Worm (Caenorhabditis elegans) whole organism, L1 larva: ENCODE data around the gene K07C5.3.

ENCODE experiments used
- C04F5.9 ChIP-seq: sonication (generic microtip); optimal IDR thresholded peaks from 2 replicates; lab custom pipeline; 2016; ENCODE audit warnings: missing genetic modification characterization, missing compliant biosample characterization
- blmp-1 ChIP-seq: fragments of 150-350 bp; optimal IDR thresholded peaks from 2 replicates; lab custom pipeline; 2014; ENCODE audit warnings: missing biosample characterization, missing genetic modification characterization
- ceh-63 ChIP-seq: fragments of 200-800 bp; sonication (Bioruptor generic); optimal IDR thresholded peaks from 2 replicates; lab custom pipeline; 2018; ENCODE audit warnings: mild to moderate bottlenecking, missing genetic modification characterization, missing compliant biosample characterization
- dsc-1 ChIP-seq: sonication (generic microtip); optimal IDR thresholded peaks from 2 replicates; lab custom pipeline; 2016; ENCODE audit warnings: mild to moderate bottlenecking, missing genetic modification characterization, missing compliant biosample characterization
- efl-1 ChIP-seq, 4 experiments: fragments of 150-350 bp; optimal IDR thresholded peaks in 3 of 4; peaks in 1 of 4; 1 replicate in 1 of 4; 2 replicates in 3 of 4; lab custom pipeline; 2014; ENCODE audit warnings: missing biosample characterization in 2 of 4, missing genetic modification characterization in 2 of 4, missing genetic modification reagents in 2 of 4
- egl-13 ChIP-seq: sonication (generic microtip); optimal IDR thresholded peaks from 2 replicates; lab custom pipeline; 2016; ENCODE audit warnings: missing genotype, missing genetic modification reagents, missing genetic modification characterization, missing compliant biosample characterization
- elt-2 ChIP-seq: sonication (generic microtip); optimal IDR thresholded peaks from 2 replicates; lab custom pipeline; 2016; ENCODE audit warnings: missing genetic modification characterization, mild to moderate bottlenecking, inconsistent platforms, missing compliant biosample characterization, missing genetic modification reagents
- elt-3 ChIP-seq, 6 experiments: fragments of 150-350 bp in 1 of 6; sonication (generic microtip); optimal IDR thresholded peaks; 2 replicates each; lab custom pipeline; 2017 to 2018; ENCODE audit warnings: missing biosample characterization in 6 of 6, missing genetic modification characterization in 6 of 6, inconsistent platforms in 1 of 6
- ets-5 ChIP-seq: fragments of 200-800 bp; sonication (Bioruptor generic); IDR thresholded peaks from 2 replicates; pipeline ENCODE4 v1.3.6; 2022; ENCODE audit warnings: missing genetic modification characterization, missing compliant biosample characterization
- fkh-8 ChIP-seq: sonication (generic microtip); optimal IDR thresholded peaks from 2 replicates; lab custom pipeline; 2016; ENCODE audit warnings: mild to moderate bottlenecking, missing genetic modification characterization, missing compliant biosample characterization
- fos-1 ChIP-seq: fragments of 150-350 bp; optimal IDR thresholded peaks from 2 replicates; lab custom pipeline; 2014; ENCODE audit warnings: missing biosample characterization, missing genetic modification characterization
- grh-1 ChIP-seq: fragments of 200-800 bp; sonication (Bioruptor generic); IDR thresholded peaks from 2 replicates; pipeline ENCODE4 v1.3.6; 2022; ENCODE audit warnings: missing genetic modification reagents, missing genetic modification characterization, missing compliant biosample characterization
- hlh-4 ChIP-seq: sonication (generic microtip); optimal IDR thresholded peaks from 2 replicates; lab custom pipeline; 2016; ENCODE audit warnings: mild to moderate bottlenecking, missing genetic modification characterization, missing compliant biosample characterization
- irx-1 ChIP-seq: sonication (generic microtip); optimal IDR thresholded peaks from 2 replicates; lab custom pipeline; 2016; ENCODE audit warnings: missing genetic modification characterization, missing compliant biosample characterization
- lin-14 ChIP-seq: fragments of 200-800 bp; sonication (Bioruptor generic); optimal IDR thresholded peaks from 2 replicates; lab custom pipeline; 2018; ENCODE audit warnings: mild to moderate bottlenecking, missing genetic modification characterization, moderate library complexity, missing compliant biosample characterization
- lir-3 ChIP-seq: sonication (generic microtip); optimal IDR thresholded peaks from 2 replicates; lab custom pipeline; 2016; ENCODE audit warnings: mild to moderate bottlenecking, missing genetic modification characterization, moderate library complexity, missing compliant biosample characterization; ENCODE audit not compliant: poor library complexity
- mab-9 ChIP-seq: fragments of 200-800 bp; sonication (Bioruptor generic); IDR thresholded peaks from 2 replicates; pipeline ENCODE4 v1.3.6; 2022; ENCODE audit warnings: missing genetic modification reagents, missing genetic modification characterization, missing compliant biosample characterization
- mdl-1 ChIP-seq, 2 experiments: fragments of 150-350 bp; optimal IDR thresholded peaks; 2 replicates each; lab custom pipeline; 2014 to 2017; ENCODE audit warnings: missing biosample characterization in 2 of 2, missing genetic modification characterization in 2 of 2, inconsistent platforms in 1 of 2
- mep-1 ChIP-seq: fragments of 150-350 bp; optimal IDR thresholded peaks from 2 replicates; lab custom pipeline; 2014; ENCODE audit warnings: missing biosample characterization, missing genetic modification characterization
- nhr-19 ChIP-seq: fragments of 200-800 bp; sonication (Bioruptor generic); conservative IDR thresholded peaks from 2 replicates; pipeline ENCODE4 v1.3.6; 2022; ENCODE audit warnings: missing genetic modification characterization, missing compliant biosample characterization
- nhr-20 ChIP-seq: sonication (generic microtip); optimal IDR thresholded peaks from 2 replicates; lab custom pipeline; 2016; ENCODE audit warnings: mild to moderate bottlenecking, missing genetic modification characterization, missing compliant biosample characterization
- nhr-28 ChIP-seq: fragments of 150-350 bp; optimal IDR thresholded peaks from 2 replicates; lab custom pipeline; 2014; ENCODE audit warnings: missing biosample characterization, missing genetic modification characterization
- nhr-77 ChIP-seq: fragments of 150-350 bp; optimal IDR thresholded peaks from 2 replicates; lab custom pipeline; 2014; ENCODE audit warnings: missing biosample characterization, missing genetic modification characterization
- nhr-84 ChIP-seq: sonication (generic microtip); optimal IDR thresholded peaks from 2 replicates; lab custom pipeline; 2017; ENCODE audit warnings: missing biosample characterization, missing genetic modification characterization
- nhr-85 ChIP-seq: sonication (generic microtip); peaks from one replicate; lab custom pipeline; 2016; ENCODE audit warnings: missing genetic modification characterization, inconsistent platforms, missing compliant biosample characterization
- nhr-90 ChIP-seq: sonication (generic microtip); optimal IDR thresholded peaks from 2 replicates; lab custom pipeline; 2016; ENCODE audit warnings: mild to moderate bottlenecking, missing genetic modification characterization, missing compliant biosample characterization; ENCODE audit not compliant: poor library complexity
- pax-3 ChIP-seq: fragments of 200-800 bp; sonication (Bioruptor generic); optimal IDR thresholded peaks from 2 replicates; lab custom pipeline; 2018; ENCODE audit warnings: mild to moderate bottlenecking, missing genetic modification characterization, moderate library complexity, missing compliant biosample characterization
- pqm-1 ChIP-seq: sonication (generic microtip); optimal IDR thresholded peaks from 3 replicates; lab custom pipeline; 2017; ENCODE audit warnings: missing biosample characterization, missing genetic modification characterization
- snpc-4 ChIP-seq: fragments of 150-350 bp; optimal IDR thresholded peaks from 2 replicates; lab custom pipeline; 2014; ENCODE audit warnings: missing biosample characterization, missing genetic modification characterization
- sox-4 ChIP-seq: sonication (generic microtip); optimal IDR thresholded peaks from 2 replicates; lab custom pipeline; 2016; ENCODE audit warnings: missing genetic modification characterization, missing compliant biosample characterization
- swsn-7 ChIP-seq: sonication (generic microtip); optimal IDR thresholded peaks from 2 replicates; lab custom pipeline; 2016; ENCODE audit warnings: missing genetic modification characterization, missing compliant biosample characterization
- tlp-1 ChIP-seq: fragments of 150-350 bp; optimal IDR thresholded peaks from 2 replicates; lab custom pipeline; 2014; ENCODE audit warnings: missing biosample characterization, missing genetic modification characterization
- unc-30 ChIP-seq: sonication (generic microtip); optimal IDR thresholded peaks from 2 replicates; lab custom pipeline; 2017; ENCODE audit warnings: missing biosample characterization, missing genetic modification characterization
- vab-15 ChIP-seq: sonication (generic microtip); optimal IDR thresholded peaks from 2 replicates; lab custom pipeline; 2017; ENCODE audit warnings: missing genotype, mild to moderate bottlenecking, missing genetic modification characterization, missing compliant biosample characterization
- xbp-1 ChIP-seq: sonication (generic microtip); optimal IDR thresholded peaks from 2 replicates; lab custom pipeline; 2016; ENCODE audit warnings: missing genetic modification characterization, missing compliant biosample characterization
- zag-1 ChIP-seq: fragments of 150-350 bp; optimal IDR thresholded peaks from 2 replicates; lab custom pipeline; 2014; ENCODE audit warnings: missing biosample characterization, missing genetic modification characterization

K07C5.3 gene

DNA sequence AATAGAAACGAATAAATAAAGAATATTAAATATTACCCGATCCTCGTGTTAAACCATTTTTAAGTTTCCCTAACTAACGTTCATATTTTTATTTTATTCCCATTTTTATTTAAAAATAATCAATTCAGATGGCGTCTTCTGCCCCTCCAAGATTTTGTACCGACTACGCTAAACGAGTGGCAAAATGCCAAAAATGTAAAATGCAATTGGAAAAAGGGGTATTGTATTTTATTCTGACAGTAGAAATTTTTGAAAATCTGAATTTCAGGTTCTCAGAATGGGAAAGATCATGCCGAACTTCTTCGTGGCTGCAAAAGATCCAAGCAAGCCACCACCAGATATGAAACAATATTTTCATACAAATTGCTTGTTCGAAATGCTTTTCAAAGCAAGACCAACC, at the start of gene K07C5.3:
K07C5.3 (plus strand) TSS at position 129 of the 400 bp plus-strand sequence.
- no peak for TF ChIP-seq nhr-28 (tag; lab: Kevin White, UChicago)
- TF ChIP-seq unc-30 (tag; lab: Kevin White, UChicago), result no peak
- TF ChIP-seq xbp-1, result no peak
- no peak for TF ChIP-seq efl-1 (optimal IDR thresholded peaks at IDR 0.05; lab: Kevin White, UChicago)
- no peak for TF ChIP-seq efl-1 (GFP tag; optimal IDR thresholded peaks at IDR 0.05 in 1 of 2; lab: Kevin White, UChicago)
- TF ChIP-seq tlp-1, result no peak
- no peak for TF ChIP-seq ets-5
- TF ChIP-seq nhr-77, result no peak
- TF ChIP-seq pqm-1, result no peak
- TF ChIP-seq pax-3 (tag; lab: Kevin White, UChicago), result no peak
- no peak for TF ChIP-seq C04F5.9 (tag; lab: Kevin White, UChicago)
- no peak for TF ChIP-seq elt-3 (tag; optimal IDR thresholded peaks at IDR 0.05; lab: Kevin White, UChicago)
- TF ChIP-seq mep-1 (tag; lab: Kevin White, UChicago), result no peak
- TF ChIP-seq grh-1 (GFP tag; lab: Robert Waterston, UW), result no peak

DNA sequence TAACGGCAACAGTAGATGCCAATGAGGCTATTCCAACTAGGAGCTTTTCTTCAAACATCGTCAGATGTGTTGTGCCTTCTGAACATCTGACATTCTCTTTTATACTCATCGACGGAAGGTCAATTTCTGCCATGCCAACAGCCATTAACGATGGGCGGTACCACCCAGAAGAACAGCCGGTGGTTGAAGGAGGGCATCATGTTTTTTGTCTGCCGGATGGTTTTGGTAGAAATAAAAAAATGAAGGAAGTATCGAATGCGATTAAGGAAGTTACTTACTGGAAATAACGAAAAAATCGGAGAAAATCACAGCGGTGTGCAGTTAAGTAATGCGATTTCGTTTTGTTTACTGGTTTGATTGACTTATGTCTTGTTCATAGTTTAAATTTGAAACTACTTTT, 48.3 kb upstream of the K07C5.3 start, which contains the start of gene col-150:
col-150 (minus strand) TSS at position 101 of the 400 bp plus-strand sequence.
- TF ChIP-seq lir-3 (tag; lab: Kevin White, UChicago) (no peak), snpc-4 (tag; lab: Kevin White, UChicago) (no peak), elt-3 (tag; optimal IDR thresholded peaks at IDR 0.05; lab: Kevin White, UChicago) (no peak), nhr-85 (tag; lab: Kevin White, UChicago) (peak; percentile 29), zag-1 (tag; lab: Kevin White, UChicago) (no peak), pax-3 (tag; lab: Kevin White, UChicago) (no peak), xbp-1 (no peak), dsc-1 (tag; lab: Kevin White, UChicago) (no peak)

DNA sequence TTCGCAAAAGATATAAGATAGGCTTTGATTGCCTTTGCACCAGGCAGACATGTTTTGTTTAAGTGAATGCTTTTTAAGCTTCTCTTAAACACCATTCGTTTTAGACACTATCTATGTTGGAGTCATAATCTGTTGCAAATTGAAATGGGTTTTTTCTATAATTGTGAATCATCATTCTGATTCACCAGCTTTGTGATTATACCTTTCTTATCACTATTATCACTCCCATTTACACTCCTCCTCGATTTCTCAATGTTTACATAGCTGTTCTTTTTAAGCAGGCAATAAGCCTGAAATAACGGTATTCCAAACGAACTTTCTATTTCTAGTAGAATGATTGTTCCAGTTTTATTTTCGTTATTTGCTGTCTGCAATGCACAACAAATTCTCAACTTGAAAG, 45.7 kb upstream of the K07C5.3 start, which contains the start of gene B0024.4:
B0024.4 (plus strand) TSS at position 301 of the 400 bp plus-strand sequence.
- TF ChIP-seq nhr-84 (tag; lab: Kevin White, UChicago) (no peak), tlp-1 (no peak), snpc-4 (tag; lab: Kevin White, UChicago) (no peak), nhr-19 (no peak), irx-1 (no peak), ceh-63 (GFP tag; lab: Kevin White, UChicago) (no peak), lin-14 (no peak), nhr-90 (tag; lab: Kevin White, UChicago) (no peak), fos-1 (no peak), hlh-4 (no peak), mdl-1 (tag; optimal IDR thresholded peaks at IDR 0.05; lab: Kevin White, UChicago) (no peak), sox-4 (tag; lab: Kevin White, UChicago) (no peak), mep-1 (tag; lab: Kevin White, UChicago) (no peak), nhr-20 (tag; lab: Kevin White, UChicago) (no peak), vab-15 (tag; lab: Kevin White, UChicago) (no peak)

ce11 chrV:10307283-10307682, 35.5 kb upstream of the K07C5.3 start, which contains the start of gene che-12:
che-12 (minus strand) TSS chrV:10307383.
- TF ChIP-seq fkh-8 (tag; lab: Kevin White, UChicago) (peak; percentile 38), vab-15 (tag; lab: Kevin White, UChicago) (no peak)

ce11 chrV:10313953-10314352, 28.9 kb upstream of the K07C5.3 start, which contains the start of gene gcy-6:
gcy-6 (minus strand) TSS chrV:10314053.
- TF ChIP-seq egl-13, result no peak
- TF ChIP-seq, all 84 proteins: peak for 0

ce11 chrV:10314371-10314770, 28.5 kb upstream of the K07C5.3 start, which contains the start of gene trx-2:
trx-2 (plus strand) TSS chrV:10314671.
- TF ChIP-seq elt-2 (tag; lab: Kevin White, UChicago) (no peak), swsn-7 (tag; lab: Kevin White, UChicago) (no peak), nhr-90 (tag; lab: Kevin White, UChicago) (no peak), blmp-1 (tag; lab: Kevin White, UChicago) (no peak), mab-9 (GFP tag; lab: Robert Waterston, UW) (no peak)
- TF ChIP-seq, all 84 proteins: peak for 0
